Worm (Caenorhabditis elegans): ENCODE data around the gene F58E2.4.
"Not testable (repeated sequence)": the region's sequence is repeated elsewhere in the genome, so short reads cannot be mapped to it uniquely, and the experiment has no call there.

F58E2.4 gene

ce11 chrIV:3463254-3463653, at the start of gene F58E2.4:
TSS of gene F58E2.4 (plus strand) at chrIV:3463387.
- TF ChIP-seq unc-62 (GFP tag; optimal IDR thresholded peaks at IDR 0.05): no peak

- no peak for TF ChIP-seq unc-62 (GFP tag; optimal IDR thresholded peaks at IDR 0.05)
Measured at ce11 chrIV:3415383-3415782, 47.8 kb upstream of the F58E2.4 start, which contains the start of gene lgc-9. TSS of gene lgc-9 (plus strand) at chrIV:3415683.

DNA sequence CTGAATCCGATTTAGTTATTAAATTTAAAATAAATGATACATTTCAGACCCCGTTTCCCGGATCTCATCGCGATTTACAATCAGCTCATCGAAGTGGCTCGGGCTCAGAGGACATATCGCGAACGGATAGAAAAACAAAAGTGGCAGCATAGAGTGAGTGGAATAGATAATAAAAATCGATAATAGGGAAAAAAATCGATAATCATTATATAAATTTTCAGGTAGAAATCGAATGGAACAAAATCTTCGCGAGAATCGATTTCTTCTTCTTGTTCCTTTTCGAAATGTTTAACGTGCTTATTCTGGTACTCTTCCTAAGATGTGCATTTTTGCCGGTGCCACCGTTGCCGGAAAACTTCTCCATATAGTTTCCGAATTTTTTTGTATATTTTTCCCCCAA, 44.4 kb upstream of the F58E2.4 start:
- TF ChIP-seq unc-62 (GFP tag; optimal IDR thresholded peaks at IDR 0.05): no peak

ce11 chrIV:3422516-3422915, 40.7 kb upstream of the F58E2.4 start, which contains the start of gene C04C3.6:
TSS of gene C04C3.6 (minus strand) at chrIV:3422616.
- TF ChIP-seq unc-62 (GFP tag; optimal IDR thresholded peaks at IDR 0.05): no peak

- TF ChIP-seq unc-62 (GFP tag; optimal IDR thresholded peaks at IDR 0.05): no peak
Measured at ce11 chrIV:3428434-3428950, 34.7 kb upstream of the F58E2.4 start, which contains the start of the genes C04C3.9 and srz-60. TSS of gene C04C3.9 (minus strand) at chrIV:3428534. TSS of gene srz-60 (plus strand) at chrIV:3428900.

- not testable (repeated sequence) for TF ChIP-seq unc-62 (GFP tag; optimal IDR thresholded peaks at IDR 0.05)
Measured at ce11 chrIV:3433387-3433786, 29.8 kb upstream of the F58E2.4 start, which contains the start of gene C04C3.7. TSS of gene C04C3.7 (minus strand) at chrIV:3433487.

DNA sequence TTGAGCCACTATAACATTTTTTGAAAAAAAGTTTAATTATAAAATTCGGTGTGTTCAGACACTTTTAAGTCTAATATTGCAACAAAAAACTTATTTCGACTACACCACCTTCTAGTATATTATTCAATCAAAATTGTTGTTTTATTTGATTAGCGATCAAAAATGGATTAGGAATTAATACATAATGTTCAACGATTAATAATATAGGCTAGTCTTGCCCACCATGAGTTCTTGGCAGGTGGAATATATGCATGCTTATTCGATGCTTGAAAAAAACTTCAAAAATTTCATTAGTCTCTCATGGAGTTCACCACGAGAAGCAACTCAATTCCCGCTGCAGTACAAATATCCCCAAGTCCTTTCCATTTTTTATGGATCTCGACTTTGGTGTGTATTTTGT, 27.2 kb upstream of the F58E2.4 start, which contains the start of gene srz-32:
Gene srz-32, plus strand, starts transcription at position 301 of the 400 bp plus-strand sequence.
- TF ChIP-seq unc-62 (GFP tag; optimal IDR thresholded peaks at IDR 0.05): no peak

ce11 chrIV:3438022-3438421, 25.2 kb upstream of the F58E2.4 start, which contains the start of gene grd-13:
TSS of gene grd-13 (plus strand) at chrIV:3438312.
- no peak for TF ChIP-seq unc-62 (GFP tag; optimal IDR thresholded peaks at IDR 0.05)

DNA sequence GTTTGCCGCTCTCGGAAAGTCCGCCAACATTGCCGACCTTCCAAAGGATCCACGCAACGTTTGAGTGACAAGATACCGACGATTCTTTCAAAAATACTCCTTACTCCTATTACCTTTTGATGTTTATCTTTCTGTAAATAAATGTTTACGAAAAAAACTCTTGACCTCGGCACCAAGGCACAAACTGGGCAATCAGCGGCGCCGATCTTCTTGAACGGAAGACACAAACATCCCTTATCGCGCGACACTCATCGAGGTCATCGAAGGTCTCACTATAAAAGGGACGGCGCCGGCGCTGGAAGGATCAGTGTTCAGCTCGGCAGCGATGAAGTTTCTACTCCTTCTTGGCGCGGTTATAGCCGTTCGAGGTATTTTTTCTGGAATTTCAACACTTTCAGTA, 23.8 kb upstream of the F58E2.4 start, which contains the start of gene grd-3:
Gene grd-3, plus strand, starts transcription at position 302 of the 400 bp plus-strand sequence.
- TF ChIP-seq unc-62 (GFP tag; optimal IDR thresholded peaks at IDR 0.05): no peak

ce11 chrIV:3440848-3441247, 22.3 kb upstream of the F58E2.4 start, which contains the start of gene grd-10:
TSS of gene grd-10 (plus strand) at chrIV:3441055.
- no peak for TF ChIP-seq unc-62 (GFP tag; optimal IDR thresholded peaks at IDR 0.05)

DNA sequence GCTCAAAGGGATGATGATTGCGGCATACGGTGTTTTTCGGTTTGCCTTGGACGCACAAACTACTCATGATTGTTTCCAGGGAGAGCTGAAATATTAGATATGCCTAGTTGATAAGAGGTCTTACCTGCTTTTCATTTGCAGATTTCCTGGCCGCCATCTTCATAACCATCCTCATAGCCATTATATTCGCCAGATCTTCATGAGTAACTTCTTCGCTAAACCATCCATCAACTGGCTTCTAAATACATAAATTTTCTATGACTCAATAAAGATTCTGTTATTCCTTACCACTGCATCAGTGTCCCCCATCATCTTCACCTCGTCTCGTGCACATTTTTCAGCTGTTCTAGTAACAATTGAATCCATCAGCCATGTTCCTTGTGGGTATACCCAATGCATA, 20.7 kb upstream of the F58E2.4 start:
- TF ChIP-seq unc-62 (GFP tag; optimal IDR thresholded peaks at IDR 0.05): no peak

ce11 chrIV:3444101-3444500, 19.1 kb upstream of the F58E2.4 start, which contains the start of gene F09D12.2:
TSS of gene F09D12.2 (minus strand) at chrIV:3444201.
- TF ChIP-seq unc-62 (GFP tag; optimal IDR thresholded peaks at IDR 0.05): no peak

ce11 chrIV:3444614-3445013, 18.6 kb upstream of the F58E2.4 start, which contains the start of gene F58E2.5:
TSS of gene F58E2.5 (plus strand) at chrIV:3444914.
- TF ChIP-seq unc-62 (GFP tag; optimal IDR thresholded peaks at IDR 0.05): no peak

DNA sequence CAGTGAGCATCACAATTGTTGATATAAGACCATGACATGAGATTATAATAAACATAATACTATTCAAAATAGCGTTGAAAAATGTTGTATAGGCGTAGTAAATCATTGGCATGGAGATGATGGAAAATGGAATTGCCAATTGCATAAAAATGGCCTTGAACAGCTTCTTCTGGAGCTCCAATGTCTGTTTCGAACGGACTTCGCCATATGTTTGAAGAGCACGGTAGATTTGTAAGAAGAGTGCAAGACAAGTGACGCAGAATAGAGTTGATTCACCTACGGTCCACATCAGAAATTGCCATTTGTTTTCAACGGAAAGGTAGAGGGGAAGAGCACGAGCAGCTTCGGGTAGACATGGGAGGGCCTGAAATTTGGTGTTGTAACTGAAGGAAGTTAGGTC, 15.8 kb upstream of the F58E2.4 start:
- TF ChIP-seq unc-62 (GFP tag; optimal IDR thresholded peaks at IDR 0.05): no peak

DNA sequence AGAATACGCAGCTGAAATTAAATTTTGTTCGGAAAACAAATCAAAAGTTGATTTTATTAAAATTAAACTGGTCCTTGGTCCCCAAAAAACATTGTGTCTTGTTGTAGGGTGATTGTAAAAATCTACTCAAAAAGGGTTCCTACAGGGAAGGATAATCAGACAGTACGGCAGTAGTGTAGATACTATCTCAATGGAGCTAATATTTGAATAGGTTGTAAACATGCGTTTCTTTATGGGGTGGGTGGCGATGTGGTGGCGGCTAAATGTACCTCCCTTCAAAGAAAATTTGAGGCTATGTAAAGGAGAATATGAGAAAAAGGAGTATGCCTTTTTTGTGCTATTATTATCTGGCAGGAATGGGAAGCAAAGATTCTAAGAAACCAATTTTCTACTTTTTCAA, 10.7 kb upstream of the F58E2.4 start:
- TF ChIP-seq unc-62 (GFP tag; optimal IDR thresholded peaks at IDR 0.05): no peak

DNA sequence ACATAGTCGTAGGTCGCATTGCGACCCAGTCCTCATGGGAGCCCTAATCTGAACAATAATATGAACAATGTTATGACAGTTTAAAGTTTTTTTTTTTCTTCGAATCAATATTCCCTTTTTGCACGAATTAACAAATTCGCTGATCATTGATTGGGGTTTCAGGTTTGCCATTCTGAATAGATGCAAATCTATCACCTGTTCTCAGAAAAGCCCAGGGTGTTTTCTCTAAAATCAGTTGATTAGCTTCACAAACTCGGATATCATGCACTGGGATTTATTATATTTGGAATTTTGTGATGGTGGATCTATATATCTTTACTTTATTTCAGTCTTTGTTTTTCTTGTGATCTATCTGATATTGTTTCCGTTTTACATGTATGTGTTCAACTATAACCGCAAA, 9.8 kb upstream of the F58E2.4 start, which contains the start of gene srz-23:
Gene srz-23, plus strand, starts transcription at position 263 of the 400 bp plus-strand sequence.
- no peak for TF ChIP-seq unc-62 (GFP tag; optimal IDR thresholded peaks at IDR 0.05)

DNA sequence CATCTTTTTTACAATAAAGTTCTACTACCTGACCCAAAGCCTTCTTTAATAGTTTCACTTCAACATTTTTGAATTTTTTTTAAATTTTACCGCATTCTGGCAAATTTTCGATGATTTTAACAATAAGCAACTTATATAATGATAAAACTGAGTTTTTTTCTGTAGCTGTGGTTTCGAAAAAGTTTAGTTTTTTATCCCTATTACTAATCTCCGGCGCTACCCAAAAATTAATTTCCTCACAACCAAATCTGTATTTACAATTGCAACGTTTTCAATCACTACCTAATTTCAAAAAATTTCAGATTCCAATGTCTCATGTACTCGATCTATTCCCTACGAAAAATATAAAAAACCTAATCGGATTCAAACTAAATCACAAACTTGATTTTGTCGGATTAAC, 3.9 kb downstream of the F58E2.4 start, which contains the start of gene F58E2.3:
Gene F58E2.3, plus strand, starts transcription at position 301 of the 400 bp plus-strand sequence.
- no peak for TF ChIP-seq unc-62 (GFP tag; optimal IDR thresholded peaks at IDR 0.05)
